Fruit fly (Drosophila melanogaster) whole organism, embryonic: ENCODE results near the gene CG45049.

ENCODE experiments used
- Antp ChIP-seq: fragments of 200-800 bp; sonication (Bioruptor generic); optimal IDR thresholded peaks from 3 replicates; lab custom pipeline; 2016; ENCODE audit warnings: missing biosample characterization, missing genetic modification characterization
- Atf-2 ChIP-seq: fragments of 200-800 bp; sonication (Bioruptor generic); optimal IDR thresholded peaks from 2 replicates; lab custom pipeline; 2016; ENCODE audit warnings: missing biosample characterization, missing genetic modification characterization
- Atf6 ChIP-seq: fragments of 200-800 bp; sonication (Bioruptor generic); IDR thresholded peaks from 2 replicates; pipeline ENCODE4 v1.3.6; 2022; ENCODE audit warnings: missing biosample characterization, missing genetic modification characterization
- CG11504 ChIP-seq: fragments of 200-800 bp; sonication (Bioruptor generic); optimal IDR thresholded peaks from 3 replicates; lab custom pipeline; 2019; ENCODE audit warnings: missing biosample characterization, mild to moderate bottlenecking, missing genetic modification characterization, moderate library complexity
- CG12659 ChIP-seq: fragments of 200-800 bp; sonication (Bioruptor generic); optimal IDR thresholded peaks from 3 replicates; lab custom pipeline; 2017; ENCODE audit warnings: mild to moderate bottlenecking, missing biosample characterization, missing genetic modification reagents, missing genetic modification characterization
- CG15514 ChIP-seq: fragments of 200-800 bp; sonication (Bioruptor generic); optimal IDR thresholded peaks from 3 replicates; lab custom pipeline; 2017; ENCODE audit warnings: missing biosample characterization, missing genetic modification characterization, mild to moderate bottlenecking, moderate library complexity, missing genetic modification reagents
- CG1603 ChIP-seq: fragments of 200-800 bp; sonication (Bioruptor generic); optimal IDR thresholded peaks from 2 replicates; lab custom pipeline; 2019; ENCODE audit warnings: missing biosample characterization, mild to moderate bottlenecking, missing genetic modification characterization, moderate library complexity
- CG17361 ChIP-seq: fragments of 200-800 bp; sonication (Bioruptor generic); IDR thresholded peaks from 3 replicates; pipeline ENCODE4 v1.3.6; 2022; ENCODE audit warnings: missing biosample characterization, missing genetic modification characterization
- CG17385 ChIP-seq: fragments of 200-800 bp; sonication (Bioruptor generic); optimal IDR thresholded peaks from 3 replicates; lab custom pipeline; 2018; ENCODE audit warnings: missing biosample characterization, mild to moderate bottlenecking, missing genetic modification characterization
- CG17802 ChIP-seq: fragments of 200-800 bp; sonication (Bioruptor generic); optimal IDR thresholded peaks from 2 replicates; lab custom pipeline; 2018; ENCODE audit warnings: missing biosample characterization, mild to moderate bottlenecking, missing genetic modification characterization, moderate library complexity
- CG18262 ChIP-seq: fragments of 200-800 bp; optimal IDR thresholded peaks from 3 replicates; lab custom pipeline; 2019; ENCODE audit warnings: missing biosample characterization, mild to moderate bottlenecking, missing genetic modification characterization, moderate library complexity
- CG2199 ChIP-seq: fragments of 200-800 bp; sonication (Bioruptor generic); IDR thresholded peaks from 3 replicates; pipeline ENCODE4 v1.3.6; 2022; ENCODE audit warnings: missing biosample characterization, missing genetic modification characterization
- CG2678 ChIP-seq: fragments of 200-800 bp; sonication (Bioruptor generic); optimal IDR thresholded peaks from 3 replicates; lab custom pipeline; 2019; ENCODE audit warnings: missing biosample characterization, mild to moderate bottlenecking, missing genetic modification characterization, moderate library complexity
- CG2889 ChIP-seq: fragments of 200-800 bp; sonication (Bioruptor generic); IDR thresholded peaks from 3 replicates; pipeline ENCODE4 v1.3.6; 2022; ENCODE audit warnings: missing biosample characterization, missing genetic modification characterization
- CG30431 ChIP-seq: fragments of 200-800 bp; sonication (Bioruptor generic); optimal IDR thresholded peaks from 2 replicates; lab custom pipeline; 2017; ENCODE audit warnings: missing biosample characterization, missing genetic modification characterization
- CG3065 ChIP-seq: fragments of 200-800 bp; sonication (Bioruptor generic); optimal IDR thresholded peaks from 2 replicates; lab custom pipeline; 2016; ENCODE audit warnings: missing biosample characterization, missing genetic modification characterization
- CG4282 ChIP-seq: fragments of 200-800 bp; sonication (Bioruptor generic); optimal IDR thresholded peaks from 2 replicates; lab custom pipeline; 2016; ENCODE audit warnings: missing biosample characterization, missing genetic modification characterization
- CG4730 ChIP-seq: fragments of 200-800 bp; sonication (Bioruptor generic); IDR thresholded peaks from 2 replicates; pipeline ENCODE4 v1.3.6; 2022; ENCODE audit warnings: missing biosample characterization, missing genetic modification characterization
- CG6175 ChIP-seq: fragments of 200-800 bp; sonication (Bioruptor generic); IDR thresholded peaks from 3 replicates; pipeline ENCODE4 v1.3.6; 2022; ENCODE audit warnings: missing biosample characterization, missing genetic modification characterization
- CG6683 ChIP-seq: fragments of 200-800 bp; sonication (Bioruptor generic); optimal IDR thresholded peaks from 2 replicates; lab custom pipeline; 2017; ENCODE audit warnings: missing biosample characterization, mild to moderate bottlenecking, missing genetic modification characterization, missing genetic modification reagents
- CG8089 ChIP-seq: fragments of 200-800 bp; sonication (Bioruptor generic); optimal IDR thresholded peaks from 3 replicates; lab custom pipeline; 2016; ENCODE audit warnings: missing biosample characterization, missing genetic modification characterization
- CG8290 ChIP-seq, 3 experiments: fragments of 200-800 bp; sonication (Bioruptor generic); optimal IDR thresholded peaks; 2 replicates each; lab custom pipeline; 2016 to 2019; ENCODE audit warnings: missing biosample characterization in 3 of 3, missing genetic modification characterization in 3 of 3, mild to moderate bottlenecking in 2 of 3, moderate library complexity in 1 of 3
- CG9609 ChIP-seq: fragments of 200-800 bp; sonication (Bioruptor generic); optimal IDR thresholded peaks from 3 replicates; lab custom pipeline; 2016; ENCODE audit warnings: missing biosample characterization, missing genetic modification characterization
- Chrac-16 ChIP-seq: fragments of 200-800 bp; sonication (Bioruptor generic); optimal IDR thresholded peaks from 3 replicates; lab custom pipeline; 2016; ENCODE audit warnings: missing biosample characterization, missing genetic modification characterization
- Hey ChIP-seq: fragments of 200-800 bp; sonication (Bioruptor generic); optimal IDR thresholded peaks from 3 replicates; lab custom pipeline; 2018; ENCODE audit warnings: missing biosample characterization, mild to moderate bottlenecking, missing genetic modification characterization
- Hr3 ChIP-seq: fragments of 200-800 bp; sonication (Bioruptor generic); optimal IDR thresholded peaks from 3 replicates; lab custom pipeline; 2016; ENCODE audit warnings: missing biosample characterization, missing genetic modification characterization
- Hr51 ChIP-seq, 2 experiments: fragments of 200-800 bp; sonication (Bioruptor generic); optimal IDR thresholded peaks; 2 replicates in 1 of 2; 3 replicates in 1 of 2; lab custom pipeline; 2016 to 2018; ENCODE audit warnings: missing biosample characterization in 2 of 2, missing genetic modification characterization in 2 of 2, mild to moderate bottlenecking in 1 of 2, moderate library complexity in 1 of 2
- Kr ChIP-seq: fragments of 200-800 bp; sonication (Bioruptor generic); optimal IDR thresholded peaks from 2 replicates; lab custom pipeline; 2017; ENCODE audit warnings: missing biosample characterization, mild to moderate bottlenecking, missing genetic modification characterization
- Lim3 ChIP-seq: fragments of 200-800 bp; sonication (Bioruptor generic); IDR thresholded peaks from 2 replicates; pipeline ENCODE4 v1.3.6; 2022; ENCODE audit warnings: missing biosample characterization, missing genetic modification characterization
- MBD-R2 ChIP-seq: fragments of 200-800 bp; sonication (Bioruptor generic); IDR thresholded peaks from 2 replicates; pipeline ENCODE4 v1.3.6; 2022; ENCODE audit warnings: missing biosample characterization, missing genetic modification characterization
- Neu2 ChIP-seq: fragments of 200-800 bp; sonication (Bioruptor generic); optimal IDR thresholded peaks from 3 replicates; lab custom pipeline; 2016; ENCODE audit warnings: missing biosample characterization, missing genetic modification characterization, borderline replicate concordance
- Opbp ChIP-seq: fragments of 200-800 bp; sonication (Bioruptor generic); IDR thresholded peaks from 3 replicates; pipeline ENCODE4 v1.3.6; 2022; ENCODE audit warnings: missing biosample characterization, missing genetic modification characterization; ENCODE audit not compliant: partially characterized antibody
- Sox100B ChIP-seq: fragments of 200-800 bp; sonication (Bioruptor generic); optimal IDR thresholded peaks from 3 replicates; lab custom pipeline; 2018; ENCODE audit warnings: missing biosample characterization, mild to moderate bottlenecking, missing genetic modification characterization
- al ChIP-seq: fragments of 200-800 bp; sonication (Bioruptor generic); IDR thresholded peaks from 2 replicates; pipeline ENCODE4 v1.3.6; 2022; ENCODE audit warnings: missing biosample characterization, missing genetic modification characterization
- ash1 ChIP-seq: fragments of 200-800 bp; sonication (Bioruptor generic); optimal IDR thresholded peaks from 2 replicates; lab custom pipeline; 2018; ENCODE audit warnings: missing biosample characterization, mild to moderate bottlenecking, missing genetic modification characterization
- dan ChIP-seq: fragments of 200-800 bp; sonication (Bioruptor generic); IDR thresholded peaks from 2 replicates; pipeline ENCODE4 v1.3.6; 2022; ENCODE audit warnings: missing biosample characterization, missing genetic modification characterization
- danr ChIP-seq: fragments of 200-800 bp; sonication (Bioruptor generic); IDR thresholded peaks from 2 replicates; pipeline ENCODE4 v1.3.6; 2022; ENCODE audit warnings: missing biosample characterization, missing genetic modification characterization
- dmrt99B ChIP-seq: fragments of 200-800 bp; sonication (Bioruptor generic); optimal IDR thresholded peaks from 2 replicates; lab custom pipeline; 2018; ENCODE audit warnings: missing biosample characterization, mild to moderate bottlenecking, missing genetic modification characterization, moderate library complexity
- fru ChIP-seq: fragments of >200 bp; optimal IDR thresholded peaks from 2 replicates; lab custom pipeline; 2017
- gem ChIP-seq: fragments of 200-800 bp; sonication (Bioruptor generic); optimal IDR thresholded peaks from 2 replicates; lab custom pipeline; 2019; ENCODE audit warnings: missing biosample characterization, mild to moderate bottlenecking, missing genetic modification characterization, moderate library complexity
- hb ChIP-seq: fragments of 200-800 bp; sonication (Bioruptor generic); IDR thresholded peaks from 3 replicates; pipeline ENCODE4 v1.3.6; 2022; ENCODE audit warnings: missing biosample characterization, missing genetic modification characterization; ENCODE audit not compliant: partially characterized antibody
- hbn ChIP-seq: fragments of 200-800 bp; sonication (Bioruptor generic); IDR thresholded peaks from 2 replicates; pipeline ENCODE4 v1.3.6; 2022; ENCODE audit warnings: missing biosample characterization, missing genetic modification characterization; ENCODE audit not compliant: partially characterized antibody
- hth ChIP-seq: fragments of >200 bp; optimal IDR thresholded peaks from 2 replicates; lab custom pipeline; 2017; ENCODE audit warnings: inconsistent platforms
- ken ChIP-seq: fragments of 200-800 bp; sonication (Bioruptor generic); IDR thresholded peaks from 3 replicates; pipeline ENCODE4 v1.3.6; 2022; ENCODE audit warnings: missing biosample characterization, missing genetic modification characterization
- lilli ChIP-seq: fragments of 200-800 bp; sonication (Bioruptor generic); optimal IDR thresholded peaks from 3 replicates; lab custom pipeline; 2016; ENCODE audit warnings: missing biosample characterization, missing genetic modification characterization
- lov ChIP-seq, 2 experiments: fragments of 200-800 bp in 1 of 2; fragments of >200 bp in 1 of 2; sonication (Bioruptor generic) in 1 of 2; IDR thresholded peaks in 1 of 2; optimal IDR thresholded peaks in 1 of 2; 2 replicates in 1 of 2; 3 replicates in 1 of 2; pipeline versions ENCODE4 v1.3.6 to Lab custom; 2017 to 2022; ENCODE audit warnings: missing biosample characterization in 1 of 2, missing genetic modification characterization in 1 of 2
- otp ChIP-seq: fragments of 200-800 bp; sonication (Bioruptor generic); IDR thresholded peaks from 3 replicates; pipeline ENCODE4, ENCODE4 v1.3.6; 2022; ENCODE audit warnings: missing biosample characterization, missing genetic modification characterization
- pho ChIP-seq: fragments of 200-800 bp; sonication (Bioruptor generic); optimal IDR thresholded peaks from 2 replicates; lab custom pipeline; 2016; ENCODE audit warnings: missing biosample characterization, missing genetic modification characterization
- scrt ChIP-seq: fragments of 200-800 bp; sonication (Bioruptor generic); optimal IDR thresholded peaks from 2 replicates; lab custom pipeline; 2018; ENCODE audit warnings: missing biosample characterization, mild to moderate bottlenecking, missing genetic modification characterization, moderate library complexity
- sd ChIP-seq: fragments of 200-800 bp; sonication (Bioruptor generic); optimal IDR thresholded peaks from 3 replicates; lab custom pipeline; 2018; ENCODE audit warnings: missing biosample characterization, mild to moderate bottlenecking, missing genetic modification characterization, moderate library complexity

The CG45049 gene

DNA sequence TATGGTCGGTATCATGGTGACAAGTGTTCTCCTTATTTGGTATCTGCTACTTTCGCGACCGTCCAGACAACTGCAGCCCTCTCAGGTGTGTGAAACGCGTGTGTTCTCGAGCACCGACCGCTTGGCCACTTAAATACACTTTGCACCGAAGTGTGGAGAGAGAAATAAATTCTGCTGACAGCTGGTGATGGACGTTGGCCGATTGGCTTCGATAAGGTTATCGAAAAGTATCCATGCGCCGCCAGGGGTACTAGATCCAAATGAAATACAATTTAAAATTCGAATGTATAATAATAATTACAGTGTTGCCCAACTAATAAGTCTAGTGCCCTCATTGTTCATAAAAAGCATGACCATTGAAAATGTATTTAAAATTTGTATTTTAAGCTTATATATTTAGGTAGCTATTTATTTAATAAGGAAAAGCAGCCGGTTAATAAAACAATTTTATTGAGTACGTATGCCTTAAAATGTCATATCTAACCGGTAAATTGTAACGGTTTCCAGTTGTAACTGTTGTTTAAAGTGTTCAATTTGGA is 40.4 kb upstream of the CG45049 start, which contains the start of the genes Gclm and CG17625 (continued):
- TF ChIP-seq lov (optimal IDR thresholded peaks at IDR 0.05; lab: Kevin White, UChicago): no peak
- TF ChIP-seq lov (GFP tag; IDR thresholded peaks at IDR 0.05; lab: Robert Waterston, UW): no peak
- TF ChIP-seq Hey (tag; lab: Kevin White, UChicago): peak; percentile 41
- peak; percentile 45 for TF ChIP-seq sd (tag; lab: Kevin White, UChicago)
- TF ChIP-seq CG4730 (GFP tag; lab: Robert Waterston, UW): no peak
- TF ChIP-seq pho (GFP tag; lab: Kevin White, UChicago): peak; percentile 56
- TF ChIP-seq fru (lab: Kevin White, UChicago): no peak
- peak; percentile 80 for TF ChIP-seq CG1603 (tag; lab: Kevin White, UChicago)
- TF ChIP-seq ash1: no peak
- no peak for TF ChIP-seq CG3065
- TF ChIP-seq otp (GFP tag; lab: Robert Waterston, UW): no peak
- no peak for TF ChIP-seq danr (GFP tag; lab: Robert Waterston, UW)
- TF ChIP-seq CG15514 (GFP tag; lab: Kevin White, UChicago): peak; percentile 83
- TF ChIP-seq Chrac-16 (GFP tag; lab: Kevin White, UChicago): peak; percentile 34
- TF ChIP-seq CG9609 (GFP tag; lab: Kevin White, UChicago): peak; percentile 8
- no peak for TF ChIP-seq CG8089 (GFP tag; lab: Kevin White, UChicago)
- TF ChIP-seq ken (GFP tag; lab: Robert Waterston, UW): peak; percentile 14; the same call in 1 of the 3 replicates
- peak; percentile 48 for TF ChIP-seq CG18262
- TF ChIP-seq Antp (GFP tag; lab: Kevin White, UChicago): peak; percentile 47
- peak; percentile 61; the same call in 1 of the 3 replicates for TF ChIP-seq CG2199 (GFP tag; lab: Robert Waterston, UW)
- no peak for TF ChIP-seq Lim3
- TF ChIP-seq CG6175: no peak
- peak; percentile 33 for TF ChIP-seq CG8290 (GFP tag; optimal IDR thresholded peaks at IDR 0.05; lab: Kevin White, UChicago)
- no peak for TF ChIP-seq CG8290 (tag; optimal IDR thresholded peaks at IDR 0.05; lab: Kevin White, UChicago)
- TF ChIP-seq CG17802 (tag; lab: Kevin White, UChicago): no peak
- no peak for TF ChIP-seq CG4282
- TF ChIP-seq CG2678: peak; percentile 53
- TF ChIP-seq scrt: peak; percentile 24
- TF ChIP-seq Sox100B: peak; percentile 32
- peak; percentile 86 for TF ChIP-seq Opbp (GFP tag; lab: Robert Waterston, UW)
- TF ChIP-seq dan: no peak
- TF ChIP-seq Atf-2: no peak
- TF ChIP-seq CG17385: peak; percentile 24
- no peak for TF ChIP-seq CG11504 (tag; lab: Kevin White, UChicago)
- peak; percentile 50 for TF ChIP-seq al
- TF ChIP-seq dmrt99B: peak; percentile 36
- peak; percentile 73 for TF ChIP-seq hb (GFP tag; lab: Robert Waterston, UW)
- peak; percentile 58; the same call in 1 of the 3 replicates for TF ChIP-seq CG17361 (GFP tag; lab: Robert Waterston, UW)
- peak; percentile 52 for TF ChIP-seq Hr3
- peak; percentile 77 for TF ChIP-seq MBD-R2 (GFP tag; lab: Robert Waterston, UW)
- no peak for TF ChIP-seq Atf6 (GFP tag; lab: Robert Waterston, UW)
- peak; percentile 46 to 52 for TF ChIP-seq Hr51 (GFP tag; optimal IDR thresholded peaks at IDR 0.05; lab: Kevin White, UChicago)
- no peak for TF ChIP-seq gem (tag; lab: Kevin White, UChicago)
- no peak for TF ChIP-seq Kr (GFP tag; lab: Kevin White, UChicago)
- peak; percentile 61 for TF ChIP-seq hbn
- peak; percentile 75 for TF ChIP-seq CG12659
- no peak for TF ChIP-seq CG2889 (GFP tag; lab: Robert Waterston, UW)
- TF ChIP-seq hth (lab: Kevin White, UChicago): no peak
- no peak for TF ChIP-seq Neu2 (GFP tag; lab: Kevin White, UChicago)
- no peak for TF ChIP-seq CG30431 (GFP tag; lab: Kevin White, UChicago)
- TF ChIP-seq lilli (GFP tag; lab: Kevin White, UChicago): peak; percentile 57
- peak; percentile 9 for TF ChIP-seq CG6683 (GFP tag; lab: Kevin White, UChicago)
